Worm (Caenorhabditis elegans) whole organism, L2 larva: ENCODE measurements around the gene copd-1.

ENCODE experiments used
- C34F6.9 ChIP-seq: fragments of 150-350 bp; optimal IDR thresholded peaks from 2 replicates; lab custom pipeline; 2014; ENCODE audit warnings: missing biosample characterization, missing genetic modification characterization
- F13H6.1 ChIP-seq: sonication (generic microtip); optimal IDR thresholded peaks from 2 replicates; lab custom pipeline; 2016; ENCODE audit warnings: missing genetic modification characterization, missing compliant biosample characterization
- R02D3.7 ChIP-seq: fragments of 150-350 bp; optimal IDR thresholded peaks from 2 replicates; lab custom pipeline; 2014; ENCODE audit warnings: missing biosample characterization, missing genetic modification characterization
- Y55F3AM.14 ChIP-seq: fragments of 200-800 bp; sonication (Bioruptor generic); optimal IDR thresholded peaks from 2 replicates; lab custom pipeline; 2018; ENCODE audit warnings: mild to moderate bottlenecking, missing genetic modification characterization, missing compliant biosample characterization
- ZK546.5 ChIP-seq: sonication (generic microtip); optimal IDR thresholded peaks from 2 replicates; lab custom pipeline; 2017; ENCODE audit warnings: missing biosample characterization, missing genetic modification characterization
- alr-1 ChIP-seq: fragments of 150-350 bp; optimal IDR thresholded peaks from 2 replicates; lab custom pipeline; 2014; ENCODE audit warnings: missing biosample characterization, missing genetic modification characterization
- aly-2 ChIP-seq: fragments of 150-350 bp; optimal IDR thresholded peaks from 2 replicates; lab custom pipeline; 2014; ENCODE audit warnings: missing biosample characterization, missing genetic modification characterization
- ama-1 ChIP-seq: fragments of 150-350 bp; optimal IDR thresholded peaks from 2 replicates; lab custom pipeline; 2018; ENCODE audit warnings: inconsistent platforms
- blmp-1 ChIP-seq: sonication (generic microtip); optimal IDR thresholded peaks from 2 replicates; lab custom pipeline; 2017; ENCODE audit warnings: missing genetic modification characterization, mild to moderate bottlenecking, missing compliant biosample characterization, antibody characterized with exemption, moderate library complexity; ENCODE audit not compliant: insufficient read depth
- ceh-16 ChIP-seq: fragments of 150-350 bp; optimal IDR thresholded peaks from 2 replicates; lab custom pipeline; 2014; ENCODE audit warnings: missing biosample characterization, missing genetic modification characterization
- ceh-82 ChIP-seq: fragments of 150-350 bp; optimal IDR thresholded peaks from 2 replicates; lab custom pipeline; 2014; ENCODE audit warnings: missing biosample characterization, missing genetic modification characterization
- crh-2 ChIP-seq: sonication (generic microtip); optimal IDR thresholded peaks from 2 replicates; lab custom pipeline; 2017; ENCODE audit warnings: missing biosample characterization, missing genetic modification characterization
- dmd-4 ChIP-seq: sonication (generic microtip); optimal IDR thresholded peaks from 2 replicates; lab custom pipeline; 2017; ENCODE audit warnings: missing biosample characterization, missing genetic modification characterization
- egl-27 ChIP-seq: sonication (generic microtip); optimal IDR thresholded peaks from 3 replicates; lab custom pipeline; 2017; ENCODE audit warnings: missing biosample characterization, missing genetic modification reagents, missing genetic modification characterization
- elt-1 ChIP-seq: fragments of 150-350 bp; optimal IDR thresholded peaks from 2 replicates; lab custom pipeline; 2014; ENCODE audit warnings: missing biosample characterization, missing genetic modification characterization
- elt-3 ChIP-seq: sonication (generic microtip); optimal IDR thresholded peaks from 2 replicates; lab custom pipeline; 2017; ENCODE audit warnings: missing biosample characterization, missing genetic modification characterization
- fos-1 ChIP-seq: fragments of 150-350 bp; optimal IDR thresholded peaks from 2 replicates; lab custom pipeline; 2014; ENCODE audit warnings: missing biosample characterization, missing genetic modification characterization
- gmeb-1 ChIP-seq: fragments of 150-350 bp; optimal IDR thresholded peaks from 2 replicates; lab custom pipeline; 2014; ENCODE audit warnings: missing biosample characterization, missing genetic modification characterization
- lin-13 ChIP-seq: fragments of 150-350 bp; optimal IDR thresholded peaks from 2 replicates; lab custom pipeline; 2014; ENCODE audit warnings: missing biosample characterization, missing genetic modification reagents, missing genetic modification characterization
- lin-39 ChIP-seq: fragments of 150-350 bp; optimal IDR thresholded peaks from 2 replicates; lab custom pipeline; 2014; ENCODE audit warnings: missing biosample characterization, missing genetic modification reagents, missing genetic modification characterization
- lsy-2 ChIP-seq, 2 experiments: fragments of 150-350 bp in 1 of 2; sonication (generic microtip) in 1 of 2; optimal IDR thresholded peaks; 2 replicates each; lab custom pipeline; 2014 to 2017; ENCODE audit warnings: missing biosample characterization in 2 of 2, missing genetic modification characterization in 2 of 2
- mdl-1 ChIP-seq, 2 experiments: fragments of 150-350 bp in 1 of 2; sonication (generic microtip) in 1 of 2; optimal IDR thresholded peaks; 2 replicates each; lab custom pipeline; 2017; ENCODE audit warnings: missing biosample characterization in 2 of 2, missing genetic modification characterization in 2 of 2
- nhr-10 ChIP-seq: sonication (generic microtip); optimal IDR thresholded peaks from 2 replicates; lab custom pipeline; 2017; ENCODE audit warnings: missing biosample characterization, missing genetic modification characterization
- nhr-11 ChIP-seq: fragments of 150-350 bp; optimal IDR thresholded peaks from 2 replicates; lab custom pipeline; 2014; ENCODE audit warnings: missing biosample characterization, missing genetic modification characterization
- nhr-12 ChIP-seq: fragments of 150-350 bp; optimal IDR thresholded peaks from 2 replicates; lab custom pipeline; 2014; ENCODE audit warnings: missing biosample characterization, missing genetic modification characterization
- nhr-129 ChIP-seq: fragments of 150-350 bp; optimal IDR thresholded peaks from 2 replicates; lab custom pipeline; 2014; ENCODE audit warnings: missing biosample characterization, missing genetic modification characterization
- nhr-21 ChIP-seq: fragments of 150-350 bp; optimal IDR thresholded peaks from 2 replicates; lab custom pipeline; 2014; ENCODE audit warnings: missing biosample characterization, missing genetic modification characterization
- nhr-23 ChIP-seq: fragments of 150-350 bp; optimal IDR thresholded peaks from 2 replicates; lab custom pipeline; 2014; ENCODE audit warnings: missing biosample characterization, missing genetic modification reagents, missing genetic modification characterization
- nhr-237 ChIP-seq: fragments of 150-350 bp; optimal IDR thresholded peaks from 2 replicates; lab custom pipeline; 2014; ENCODE audit warnings: missing biosample characterization, missing genetic modification characterization
- nhr-25 ChIP-seq: fragments of 150-350 bp; sonication (generic microtip); optimal IDR thresholded peaks from 3 replicates; lab custom pipeline; 2014; ENCODE audit warnings: missing biosample characterization, missing genetic modification characterization
- nhr-6 ChIP-seq: fragments of 150-350 bp; optimal IDR thresholded peaks from 2 replicates; lab custom pipeline; 2014; ENCODE audit warnings: missing biosample characterization, missing genetic modification characterization
- nhr-77 ChIP-seq: fragments of 150-350 bp; optimal IDR thresholded peaks from 2 replicates; lab custom pipeline; 2014; ENCODE audit warnings: missing biosample characterization, missing genetic modification characterization
- sma-3 ChIP-seq: sonication (generic microtip); optimal IDR thresholded peaks from 2 replicates; lab custom pipeline; 2016; ENCODE audit warnings: missing genetic modification reagents, missing genetic modification characterization, missing compliant biosample characterization
- sma-9 ChIP-seq, 2 experiments: fragments of 150-350 bp in 1 of 2; sonication (generic microtip) in 1 of 2; optimal IDR thresholded peaks; 2 replicates each; lab custom pipeline; 2014 to 2016; ENCODE audit warnings: missing genetic modification characterization in 2 of 2, mild to moderate bottlenecking in 1 of 2, missing biosample characterization in 1 of 2, missing compliant biosample characterization in 1 of 2, missing genetic modification reagents in 1 of 2, moderate library complexity in 1 of 2
- snpc-4 ChIP-seq: fragments of 150-350 bp; optimal IDR thresholded peaks from 2 replicates; lab custom pipeline; 2014; ENCODE audit warnings: missing biosample characterization, missing genetic modification characterization
- unc-55 ChIP-seq: fragments of 150-350 bp; sonication (generic microtip); optimal IDR thresholded peaks from 3 replicates; lab custom pipeline; 2014; ENCODE audit warnings: missing biosample characterization, missing genetic modification reagents, missing genetic modification characterization
- zag-1 ChIP-seq: fragments of 150-350 bp; optimal IDR thresholded peaks from 2 replicates; lab custom pipeline; 2014; ENCODE audit warnings: missing biosample characterization, missing genetic modification characterization
- ztf-11 ChIP-seq: sonication (generic microtip); optimal IDR thresholded peaks from 2 replicates; lab custom pipeline; 2017; ENCODE audit warnings: missing biosample characterization, missing genetic modification characterization
- ztf-4 ChIP-seq: fragments of 150-350 bp; optimal IDR thresholded peaks from 2 replicates; lab custom pipeline; 2014; ENCODE audit warnings: missing biosample characterization, missing genetic modification characterization

copd-1 gene

ce11 chrIII:6624872-6625271 is at the start of gene copd-1:
Gene copd-1, minus strand, starts transcription at chrIII:6624972.
- TF ChIP-seq nhr-6 (tag; lab: Kevin White, UChicago) = no peak
- TF ChIP-seq unc-55 (GFP tag; lab: Kevin White, UChicago) = no peak
- TF ChIP-seq nhr-21 (tag; lab: Kevin White, UChicago) = no peak
- no peak for TF ChIP-seq dmd-4 (tag; lab: Kevin White, UChicago)
- no peak for TF ChIP-seq nhr-77 (tag; lab: Kevin White, UChicago)
- no peak for TF ChIP-seq Y55F3AM.14 (GFP tag; lab: Kevin White, UChicago)

- no peak for TF ChIP-seq nhr-25 (tag; lab: Kevin White, UChicago)
- peak; percentile 5 for TF ChIP-seq unc-55 (GFP tag; lab: Kevin White, UChicago)
- TF ChIP-seq, all 48 proteins: peak for 1
These were observed 46.0 kb upstream of the copd-1 start for ce11 chrIII:6670737-6671242.

ce11 chrIII:6655830-6656229 is 31.1 kb upstream of the copd-1 start:
- TF ChIP-seq nhr-6 (tag; lab: Kevin White, UChicago) (no peak), lin-39 (no peak), nhr-10 (tag; lab: Kevin White, UChicago) (no peak), unc-55 (GFP tag; lab: Kevin White, UChicago) (no peak), sma-9 (GFP tag; optimal IDR thresholded peaks at IDR 0.05; lab: Kevin White, UChicago) (no peak), sma-9 (tag; optimal IDR thresholded peaks at IDR 0.05; lab: Kevin White, UChicago) (no peak), ZK546.5 (tag; lab: Kevin White, UChicago) (no peak), crh-2 (tag; lab: Kevin White, UChicago) (no peak), F13H6.1 (tag; lab: Kevin White, UChicago) (peak; percentile 18), elt-1 (tag; lab: Kevin White, UChicago) (no peak), fos-1 (tag; lab: Kevin White, UChicago) (no peak), snpc-4 (tag; lab: Kevin White, UChicago) (peak; percentile 26), nhr-237 (tag; lab: Kevin White, UChicago) (no peak), C34F6.9 (tag; lab: Kevin White, UChicago) (peak; percentile 30), lsy-2 (tag; optimal IDR thresholded peaks at IDR 0.05; lab: Kevin White, UChicago) (peak in 1 of 2 experiments; percentile 52), R02D3.7 (no peak), ztf-4 (no peak), aly-2 (tag; lab: Kevin White, UChicago) (no peak), nhr-23 (tag; lab: Kevin White, UChicago) (no peak), zag-1 (tag; lab: Kevin White, UChicago) (peak; percentile 47), dmd-4 (tag; lab: Kevin White, UChicago) (no peak), ceh-82 (tag; lab: Kevin White, UChicago) (no peak), alr-1 (tag; lab: Kevin White, UChicago) (no peak), nhr-25 (tag; lab: Kevin White, UChicago) (no peak), egl-27 (tag; lab: Kevin White, UChicago) (no peak), gmeb-1 (no peak), nhr-12 (tag; lab: Kevin White, UChicago) (no peak), sma-3 (GFP tag; lab: Kevin White, UChicago) (no peak), ceh-16 (tag; lab: Kevin White, UChicago) (no peak), ama-1 (lab: Kevin White, UChicago) (no peak), ztf-11 (tag; lab: Kevin White, UChicago) (no peak), elt-3 (no peak), lin-13 (GFP tag; lab: Kevin White, UChicago) (no peak), nhr-129 (tag; lab: Kevin White, UChicago) (peak; percentile 48), nhr-77 (tag; lab: Kevin White, UChicago) (no peak), nhr-11 (tag; lab: Kevin White, UChicago) (no peak)

DNA sequence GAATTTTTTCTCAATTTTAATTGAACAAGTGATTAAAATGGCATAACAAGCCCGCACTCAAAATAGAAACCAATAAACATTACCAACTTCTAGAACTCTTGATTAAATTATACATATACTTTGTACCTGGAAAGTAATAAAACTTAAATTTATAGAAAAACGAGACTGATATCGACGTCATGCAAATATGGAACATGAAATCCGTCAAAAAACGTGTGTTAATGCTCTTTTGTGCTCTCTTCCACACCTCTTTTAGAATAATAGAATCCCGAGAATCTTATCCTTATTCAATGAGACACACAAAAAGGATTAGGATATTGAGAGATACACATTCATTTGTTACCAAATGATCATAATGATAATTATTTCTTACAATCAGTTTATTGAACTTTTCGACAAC is 29.2 kb upstream of the copd-1 start:
- TF ChIP-seq blmp-1 (tag; lab: Kevin White, UChicago) (no peak), nhr-21 (tag; lab: Kevin White, UChicago) (no peak), nhr-6 (tag; lab: Kevin White, UChicago) (no peak), gmeb-1 (no peak), ztf-11 (tag; lab: Kevin White, UChicago) (no peak), ceh-16 (tag; lab: Kevin White, UChicago) (no peak), ceh-82 (tag; lab: Kevin White, UChicago) (no peak), lsy-2 (tag; optimal IDR thresholded peaks at IDR 0.05; lab: Kevin White, UChicago) (no peak), elt-3 (no peak), mdl-1 (tag; optimal IDR thresholded peaks at IDR 0.05; lab: Kevin White, UChicago) (no peak)
